Fruit fly (Drosophila melanogaster): ENCODE measurements around the gene CG32568.

DNA sequence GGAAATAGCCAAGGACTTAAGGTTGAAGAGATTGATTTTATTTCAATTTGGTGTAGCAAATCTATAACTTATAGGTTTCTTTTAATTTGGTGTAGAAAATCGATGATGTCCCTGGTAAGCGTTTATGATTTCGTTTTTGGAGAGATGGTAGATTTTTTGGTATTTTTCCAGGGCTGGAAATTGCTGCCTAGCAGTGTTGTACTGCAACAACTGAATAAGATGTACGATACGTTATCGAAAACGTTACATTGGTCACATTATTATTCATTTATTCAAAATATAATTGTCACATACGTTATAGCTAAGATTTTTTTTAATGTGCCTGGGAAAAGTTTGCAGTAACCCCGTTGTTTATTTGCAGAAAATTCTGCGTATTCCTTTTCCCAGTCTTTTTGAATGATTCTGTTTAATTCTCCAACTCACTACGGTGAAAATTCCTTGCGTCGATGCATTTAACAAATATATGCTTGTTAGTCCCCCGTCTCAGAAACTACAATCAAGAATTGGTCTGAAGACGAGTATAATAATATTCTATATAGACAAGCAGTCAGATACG lies 46.2 kb downstream of the CG32568 start, which contains the start of the genes CG9609 and Sap30:
- TF ChIP-seq CG8478 (optimal IDR thresholded peaks at IDR 0.05) (no peak), CTCF (optimal IDR thresholded peaks at IDR 0.05) (no peak)

Measured in S2 (cell line).